Worm (Caenorhabditis elegans) whole organism, L1 larva: ENCODE measurements around the gene str-85.

Experiments
- C34B4.2 ChIP-seq: sonication (generic microtip); optimal IDR thresholded peaks from 2 replicates; lab custom pipeline; 2017; ENCODE audit warnings: mild to moderate bottlenecking, missing genetic modification characterization, missing compliant biosample characterization
- ceh-63 ChIP-seq: fragments of 200-800 bp; sonication (Bioruptor generic); optimal IDR thresholded peaks from 2 replicates; lab custom pipeline; 2018; ENCODE audit warnings: mild to moderate bottlenecking, missing genetic modification characterization, missing compliant biosample characterization
- dsc-1 ChIP-seq: sonication (generic microtip); optimal IDR thresholded peaks from 2 replicates; lab custom pipeline; 2016; ENCODE audit warnings: mild to moderate bottlenecking, missing genetic modification characterization, missing compliant biosample characterization
- efl-3 ChIP-seq: fragments of 200-800 bp; sonication (Bioruptor generic); optimal IDR thresholded peaks from 2 replicates; lab custom pipeline; 2018; ENCODE audit warnings: mild to moderate bottlenecking, missing genetic modification characterization, missing compliant biosample characterization
- egl-13 ChIP-seq: sonication (generic microtip); optimal IDR thresholded peaks from 2 replicates; lab custom pipeline; 2016; ENCODE audit warnings: missing genotype, missing genetic modification reagents, missing genetic modification characterization, missing compliant biosample characterization
- elt-2 ChIP-seq: sonication (generic microtip); optimal IDR thresholded peaks from 2 replicates; lab custom pipeline; 2016; ENCODE audit warnings: missing genetic modification characterization, mild to moderate bottlenecking, inconsistent platforms, missing compliant biosample characterization, missing genetic modification reagents
- hlh-4 ChIP-seq: sonication (generic microtip); optimal IDR thresholded peaks from 2 replicates; lab custom pipeline; 2016; ENCODE audit warnings: mild to moderate bottlenecking, missing genetic modification characterization, missing compliant biosample characterization
- jun-1 ChIP-seq: fragments of 150-350 bp; optimal IDR thresholded peaks from 2 replicates; lab custom pipeline; 2014; ENCODE audit warnings: missing biosample characterization, missing genetic modification reagents, missing genetic modification characterization
- lin-13 ChIP-seq: fragments of 150-350 bp; optimal IDR thresholded peaks from 2 replicates; lab custom pipeline; 2014; ENCODE audit warnings: missing biosample characterization, missing genetic modification reagents, missing genetic modification characterization
- lin-14 ChIP-seq: fragments of 200-800 bp; sonication (Bioruptor generic); optimal IDR thresholded peaks from 2 replicates; lab custom pipeline; 2018; ENCODE audit warnings: mild to moderate bottlenecking, missing genetic modification characterization, moderate library complexity, missing compliant biosample characterization
- lin-39 ChIP-seq: fragments of 150-350 bp; optimal IDR thresholded peaks from 2 replicates; lab custom pipeline; 2014; ENCODE audit warnings: missing biosample characterization, missing genetic modification reagents, missing genetic modification characterization
- nhr-20 ChIP-seq: sonication (generic microtip); optimal IDR thresholded peaks from 2 replicates; lab custom pipeline; 2016; ENCODE audit warnings: mild to moderate bottlenecking, missing genetic modification characterization, missing compliant biosample characterization
- nhr-237 ChIP-seq: fragments of 150-350 bp; optimal IDR thresholded peaks from 2 replicates; lab custom pipeline; 2014; ENCODE audit warnings: missing biosample characterization, missing genetic modification characterization
- nhr-47 ChIP-seq: sonication (generic microtip); optimal IDR thresholded peaks from 2 replicates; lab custom pipeline; 2016; ENCODE audit warnings: mild to moderate bottlenecking, missing genetic modification characterization, moderate library complexity, missing compliant biosample characterization
- nhr-71 ChIP-seq: sonication (generic microtip); optimal IDR thresholded peaks from 2 replicates; lab custom pipeline; 2016; ENCODE audit warnings: mild to moderate bottlenecking, missing genetic modification characterization, moderate library complexity, missing compliant biosample characterization
- nhr-76 ChIP-seq: sonication (generic microtip); optimal IDR thresholded peaks from 2 replicates; lab custom pipeline; 2017; ENCODE audit warnings: missing biosample characterization, missing genetic modification characterization
- nhr-77 ChIP-seq: fragments of 150-350 bp; optimal IDR thresholded peaks from 2 replicates; lab custom pipeline; 2014; ENCODE audit warnings: missing biosample characterization, missing genetic modification characterization
- snpc-4 ChIP-seq: fragments of 150-350 bp; optimal IDR thresholded peaks from 2 replicates; lab custom pipeline; 2014; ENCODE audit warnings: missing biosample characterization, missing genetic modification characterization
- unc-130 ChIP-seq: fragments of 150-350 bp; optimal IDR thresholded peaks from 2 replicates; lab custom pipeline; 2017; ENCODE audit warnings: missing biosample characterization, missing genetic modification characterization, inconsistent platforms
- zip-4 ChIP-seq: fragments of 200-800 bp; sonication (Bioruptor generic); optimal IDR thresholded peaks from 2 replicates; lab custom pipeline; 2018; ENCODE audit warnings: mild to moderate bottlenecking, missing genetic modification characterization, moderate library complexity, missing compliant biosample characterization
- ztf-4 ChIP-seq: fragments of 150-350 bp; optimal IDR thresholded peaks from 2 replicates; lab custom pipeline; 2014; ENCODE audit warnings: missing biosample characterization, missing genetic modification characterization

The str-85 gene

DNA sequence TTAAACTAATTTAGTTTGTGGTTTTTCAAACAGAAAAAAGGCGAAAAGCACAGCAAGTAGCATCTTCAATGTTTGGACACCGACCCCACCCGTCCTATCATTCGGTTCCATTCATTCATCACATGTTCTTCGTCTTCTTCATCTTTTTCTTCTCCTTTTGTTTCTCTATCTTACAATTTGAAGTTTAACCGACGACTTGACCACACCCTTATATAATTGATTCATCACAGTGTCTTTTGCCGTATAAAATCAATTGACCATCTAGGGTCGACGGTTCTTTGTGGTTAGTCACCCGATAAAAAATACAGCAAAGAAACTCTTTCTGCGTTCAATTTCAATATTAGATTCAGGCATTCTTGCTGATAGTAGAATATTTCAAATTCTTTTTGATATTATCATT, 50.5 kb downstream of the str-85 start (continued):
- no peak for TF ChIP-seq ztf-4 (tag; lab: Kevin White, UChicago)
- no peak for TF ChIP-seq ceh-63 (GFP tag; lab: Kevin White, UChicago)
- TF ChIP-seq nhr-71 (tag; lab: Kevin White, UChicago), result peak; percentile 57
- TF ChIP-seq dsc-1 (tag; lab: Kevin White, UChicago), result no peak
- no peak for TF ChIP-seq jun-1 (tag; lab: Kevin White, UChicago)
- TF ChIP-seq C34B4.2, result no peak
- TF ChIP-seq nhr-76, result no peak
- TF ChIP-seq unc-130 (tag; lab: Kevin White, UChicago), result peak; percentile 17
- no peak for TF ChIP-seq hlh-4 (tag; lab: Kevin White, UChicago)
- no peak for TF ChIP-seq zip-4 (GFP tag; lab: Kevin White, UChicago)
- no peak for TF ChIP-seq elt-2 (tag; lab: Kevin White, UChicago)
- no peak for TF ChIP-seq lin-13 (GFP tag; lab: Kevin White, UChicago)
- TF ChIP-seq nhr-47 (tag; lab: Kevin White, UChicago), result no peak
- no peak for TF ChIP-seq egl-13 (tag; lab: Kevin White, UChicago)
- no peak for TF ChIP-seq nhr-237 (tag; lab: Kevin White, UChicago)
- peak; percentile 63 for TF ChIP-seq lin-14 (GFP tag; lab: Kevin White, UChicago)
- peak; percentile 61 for TF ChIP-seq nhr-20 (tag; lab: Kevin White, UChicago)
- TF ChIP-seq nhr-77, result no peak
- no peak for TF ChIP-seq lin-39 (tag; lab: Kevin White, UChicago)
- no peak for TF ChIP-seq snpc-4 (tag; lab: Kevin White, UChicago)
- TF ChIP-seq efl-3, result no peak
- TF ChIP-seq, all 84 proteins: peak for 13
